Fruit fly (Drosophila melanogaster): ENCODE measurements around the gene CG13063.

DNA sequence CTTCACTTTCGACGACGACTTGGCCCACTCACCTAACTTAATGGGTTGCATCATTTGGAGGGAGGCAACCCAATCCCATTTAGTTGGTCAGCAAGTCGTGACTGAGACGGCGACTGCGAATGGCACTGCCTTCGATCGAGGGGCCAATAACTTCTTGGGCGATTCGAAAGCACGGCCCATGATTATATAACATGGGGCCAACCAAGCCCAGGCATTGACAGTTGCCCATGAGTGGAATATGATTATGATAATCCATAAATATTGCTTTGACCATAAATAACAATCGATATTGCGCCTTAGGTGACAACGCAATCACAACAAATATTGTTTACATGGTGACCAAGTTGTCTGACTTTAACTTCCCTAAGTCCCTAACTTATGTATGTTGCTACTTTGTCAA, 22.6 kb upstream of the CG13063 start, which contains the start of gene CG13048:
- TF ChIP-seq CG8301 (tag; optimal IDR thresholded peaks at IDR 0.05), result no peak
- no peak for TF ChIP-seq EcR (GFP tag; optimal IDR thresholded peaks at IDR 0.05)
- TF ChIP-seq CG32121 (GFP tag; IDR thresholded peaks at IDR 0.05), result no peak
- no peak for TF ChIP-seq Ets98B (GFP tag; IDR thresholded peaks at IDR 0.05)
- no peak for TF ChIP-seq CG15710 (tag; optimal IDR thresholded peaks at IDR 0.05)
- TF ChIP-seq D1 (tag; optimal IDR thresholded peaks at IDR 0.05), result no peak
- TF ChIP-seq CG17806 (tag; optimal IDR thresholded peaks at IDR 0.05), result no peak
